Worm (Caenorhabditis elegans): ENCODE data around the gene puf-6.

puf-6 gene

ce11 chrII:13077746-13078145, 34.5 kb upstream of the puf-6 start (continued):
- TF ChIP-seq hlh-11 (tag; optimal IDR thresholded peaks at IDR 0.05): peak; percentile 90
- TF ChIP-seq lsy-2 (tag; optimal IDR thresholded peaks at IDR 0.05): no peak
- 0 out of 2 replicates have a peak, but pooled peaks have one; percentile 52 for TF ChIP-seq mdt-29 (GFP tag; IDR thresholded peaks at IDR 0.05)
- peak; percentile 87 for TF ChIP-seq nhr-48 (tag; optimal IDR thresholded peaks at IDR 0.05)
- no peak for TF ChIP-seq D1046.2 (GFP tag; IDR thresholded peaks at IDR 0.05)
- peak; percentile 80 for TF ChIP-seq nhr-102 (tag; optimal IDR thresholded peaks at IDR 0.05)
- TF ChIP-seq ztf-11 (tag; optimal IDR thresholded peaks at IDR 0.05): no peak
- no peak for TF ChIP-seq ceh-62 (tag; optimal IDR thresholded peaks at IDR 0.05)
- peak; percentile 97 for TF ChIP-seq php-3 (GFP tag; IDR thresholded peaks at IDR 0.05)
- peak; percentile 11; the same call in 1 of the 2 replicates for TF ChIP-seq lin-38 (GFP tag; IDR thresholded peaks at IDR 0.05)
- no peak for TF ChIP-seq lir-3 (tag; optimal IDR thresholded peaks at IDR 0.05)
- 0 out of 2 replicates have a peak, but pooled peaks have one; percentile 15 for TF ChIP-seq pha-4 (GFP tag; IDR thresholded peaks at IDR 0.05)
- no peak for TF ChIP-seq pha-4 (tag; optimal IDR thresholded peaks at IDR 0.05)

- TF ChIP-seq nhr-77 (tag; optimal IDR thresholded peaks at IDR 0.05) (peak; percentile 47), ama-1 (optimal IDR thresholded peaks at IDR 0.05) (no peak), daf-16 (GFP tag; optimal IDR thresholded peaks at IDR 0.05) (no peak), daf-16 (tag; optimal IDR thresholded peaks at IDR 0.05) (peak; percentile 92), lin-1 (GFP tag; IDR thresholded peaks at IDR 0.05) (no peak), zfp-3 (GFP tag; conservative IDR thresholded peaks at IDR 0.05) (0 out of 2 replicates have a peak, but pooled peaks have one; percentile 52), madf-5 (GFP tag; IDR thresholded peaks at IDR 0.05) (no peak), nhr-28 (tag; optimal IDR thresholded peaks at IDR 0.05) (peak; percentile 66), php-3 (GFP tag; IDR thresholded peaks at IDR 0.05) (peak; percentile 78), hif-1 (tag; optimal IDR thresholded peaks at IDR 0.05) (no peak), ZK337.2 (GFP tag; IDR thresholded peaks at IDR 0.05) (no peak), dmd-6 (GFP tag; IDR thresholded peaks at IDR 0.05) (peak; percentile 64), hlh-11 (tag; optimal IDR thresholded peaks at IDR 0.05) (peak; percentile 41), mdl-1 (tag; optimal IDR thresholded peaks at IDR 0.05) (peak in 1 of 2 experiments; percentile 18), nhr-48 (tag; optimal IDR thresholded peaks at IDR 0.05) (no peak), ceh-20 (GFP tag; IDR thresholded peaks at IDR 0.05) (0 out of 2 replicates have a peak, but pooled peaks have one; percentile 39), zfp-2 (tag; optimal IDR thresholded peaks at IDR 0.05) (no peak), pqm-1 (tag; optimal IDR thresholded peaks at IDR 0.05) (peak; percentile 48), T20F7.1 (GFP tag; optimal IDR thresholded peaks at IDR 0.05) (peak; percentile 43)
Observed at ce11 chrII:13076301-13076916, 33.2 kb upstream of the puf-6 start.

ce11 chrII:13073742-13074141, 30.5 kb upstream of the puf-6 start:
- TF ChIP-seq lir-3 (tag; optimal IDR thresholded peaks at IDR 0.05): no peak
- peak; percentile 79 for TF ChIP-seq aha-1 (tag)
- TF ChIP-seq Y48G9A.11 (GFP tag; IDR thresholded peaks at IDR 0.05): no peak

DNA sequence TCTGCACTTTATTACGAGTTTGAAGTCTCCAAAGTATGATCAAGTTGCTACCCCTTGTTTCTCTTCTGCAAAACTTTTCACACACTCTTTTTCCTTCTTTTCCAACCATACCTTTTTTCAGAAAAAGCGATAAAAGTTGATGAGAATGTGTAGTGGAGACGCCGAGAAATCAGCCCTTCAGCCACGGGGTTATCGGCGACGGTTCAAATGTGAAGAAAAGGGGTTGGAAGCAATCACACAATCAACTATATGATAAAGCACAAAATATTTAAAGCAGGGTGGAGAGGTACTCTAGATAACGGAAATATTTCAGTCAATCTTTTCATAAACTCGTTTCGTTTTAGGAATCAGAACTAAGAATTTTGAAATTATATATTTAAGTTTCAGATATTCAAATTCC, 29.9 kb upstream of the puf-6 start, which contains the start of gene F42G4.5:
Gene F42G4.5, plus strand, starts transcription at position 379 of the 400 bp plus-strand sequence.
- TF ChIP-seq zfp-2 (tag; optimal IDR thresholded peaks at IDR 0.05): no peak
- peak; percentile 94 for TF ChIP-seq nhr-28 (tag; optimal IDR thresholded peaks at IDR 0.05)
- no peak for TF ChIP-seq fos-1 (tag; optimal IDR thresholded peaks at IDR 0.05)
- peak; percentile 68 for TF ChIP-seq dmd-6 (GFP tag; IDR thresholded peaks at IDR 0.05)
- no peak for TF ChIP-seq mep-1 (tag; optimal IDR thresholded peaks at IDR 0.05)
- TF ChIP-seq dpl-1 (GFP tag; optimal IDR thresholded peaks at IDR 0.05): no peak
- peak; percentile 45 for TF ChIP-seq nhr-77 (tag; optimal IDR thresholded peaks at IDR 0.05)
- no peak for TF ChIP-seq Y105C5A.15 (GFP tag; IDR thresholded peaks at IDR 0.05)
- TF ChIP-seq nhr-11 (tag; optimal IDR thresholded peaks at IDR 0.05): no peak
- peak; percentile 27 for TF ChIP-seq mxl-3 (GFP tag; optimal IDR thresholded peaks at IDR 0.05)
- no peak for TF ChIP-seq R02D3.7 (tag; optimal IDR thresholded peaks at IDR 0.05)
- TF ChIP-seq unc-39 (tag; optimal IDR thresholded peaks at IDR 0.05): no peak
- TF ChIP-seq fkh-10 (GFP tag; optimal IDR thresholded peaks at IDR 0.05): no peak
- no peak for TF ChIP-seq lir-3 (tag; optimal IDR thresholded peaks at IDR 0.05)
- no peak for TF ChIP-seq nhr-10 (tag; optimal IDR thresholded peaks at IDR 0.05)
- TF ChIP-seq nhr-6 (tag; optimal IDR thresholded peaks at IDR 0.05): no peak
- no peak for TF ChIP-seq tag-97 (GFP tag; IDR thresholded peaks at IDR 0.05)
- TF ChIP-seq php-3 (GFP tag; IDR thresholded peaks at IDR 0.05): peak; percentile 51; the same call in 1 of the 2 replicates
- peak; percentile 97 for TF ChIP-seq pqm-1 (tag; optimal IDR thresholded peaks at IDR 0.05)
- TF ChIP-seq nhr-25 (tag; optimal IDR thresholded peaks at IDR 0.05; ENCODE audit: borderline replicate concordance, insufficient read depth): no peak
- TF ChIP-seq aha-1 (tag): no peak
- no peak for TF ChIP-seq egl-27 (tag; optimal IDR thresholded peaks at IDR 0.05)
- TF ChIP-seq F10B5.3 (tag; optimal IDR thresholded peaks at IDR 0.05): no peak
- TF ChIP-seq madf-5 (GFP tag; IDR thresholded peaks at IDR 0.05): no peak

All from whole organism, L4 larva.